Fruit fly (Drosophila melanogaster) whole organism, embryonic: ENCODE results near the gene CG11698.
A peak's percentile ranks its signal among the peaks of the same experiment; 100 is the strongest.

ENCODE experiments used
- Atf6 ChIP-seq: fragments of 200-800 bp; sonication (Bioruptor generic); IDR thresholded peaks from 2 replicates; pipeline ENCODE4 v1.3.6; 2022; ENCODE audit warnings: missing biosample characterization, missing genetic modification characterization
- Bdp1 ChIP-seq: fragments of 200-800 bp; sonication (Bioruptor generic); optimal IDR thresholded peaks from 3 replicates; lab custom pipeline; 2016; ENCODE audit warnings: missing biosample characterization, missing genetic modification characterization
- CG1024 ChIP-seq: fragments of 200-800 bp; sonication (Bioruptor generic); IDR thresholded peaks from 2 replicates; pipeline ENCODE4 v1.3.6; 2022; ENCODE audit warnings: missing biosample characterization, missing genetic modification characterization
- CG11695 ChIP-seq: fragments of 200-800 bp; sonication (Bioruptor generic); IDR thresholded peaks from 3 replicates; pipeline ENCODE4 v1.3.6; 2022; ENCODE audit warnings: missing biosample characterization, missing genetic modification characterization
- CG13894 ChIP-seq: fragments of 200-800 bp; sonication (Bioruptor generic); optimal IDR thresholded peaks from 3 replicates; lab custom pipeline; 2018; ENCODE audit warnings: missing biosample characterization, mild to moderate bottlenecking, missing genetic modification characterization, moderate library complexity
- CG15011 ChIP-seq: fragments of 200-800 bp; sonication (Bioruptor generic); optimal IDR thresholded peaks from 3 replicates; lab custom pipeline; 2018; ENCODE audit warnings: missing biosample characterization, mild to moderate bottlenecking, missing genetic modification characterization
- CG15479 ChIP-seq: fragments of 200-800 bp; sonication (Bioruptor generic); optimal IDR thresholded peaks from 3 replicates; lab custom pipeline; 2019; ENCODE audit warnings: missing biosample characterization, mild to moderate bottlenecking, missing genetic modification characterization, moderate library complexity
- CG16779 ChIP-seq: fragments of 200-800 bp; sonication (Bioruptor generic); IDR thresholded peaks from 2 replicates; pipeline ENCODE4 v1.3.6; 2022; ENCODE audit warnings: missing biosample characterization, missing genetic modification characterization
- CG17361 ChIP-seq: fragments of 200-800 bp; sonication (Bioruptor generic); IDR thresholded peaks from 3 replicates; pipeline ENCODE4 v1.3.6; 2022; ENCODE audit warnings: missing biosample characterization, missing genetic modification characterization
- CG1792 ChIP-seq: fragments of 200-800 bp; sonication (Bioruptor generic); optimal IDR thresholded peaks from 2 replicates; lab custom pipeline; 2016; ENCODE audit warnings: missing biosample characterization, missing genetic modification characterization
- CG2120 ChIP-seq: fragments of 200-800 bp; sonication (Bioruptor generic); optimal IDR thresholded peaks from 3 replicates; lab custom pipeline; 2016; ENCODE audit warnings: missing biosample characterization, missing genetic modification characterization
- CG2129 ChIP-seq: fragments of 200-800 bp; sonication (Bioruptor generic); IDR thresholded peaks from 2 replicates; pipeline ENCODE4 v1.3.6; 2022; ENCODE audit warnings: missing biosample characterization, missing genetic modification characterization; ENCODE audit not compliant: partially characterized antibody
- CG30431 ChIP-seq: fragments of 200-800 bp; sonication (Bioruptor generic); optimal IDR thresholded peaks from 2 replicates; lab custom pipeline; 2017; ENCODE audit warnings: missing biosample characterization, missing genetic modification characterization
- CG3065 ChIP-seq: fragments of 200-800 bp; sonication (Bioruptor generic); optimal IDR thresholded peaks from 2 replicates; lab custom pipeline; 2016; ENCODE audit warnings: missing biosample characterization, missing genetic modification characterization
- CG3163 ChIP-seq: fragments of 200-800 bp; sonication (Bioruptor generic); optimal IDR thresholded peaks from 3 replicates; lab custom pipeline; 2016; ENCODE audit warnings: missing biosample characterization, missing genetic modification characterization
- CG3281 ChIP-seq: fragments of 200-800 bp; sonication (Bioruptor generic); optimal IDR thresholded peaks from 3 replicates; lab custom pipeline; 2017; ENCODE audit warnings: missing biosample characterization, mild to moderate bottlenecking, missing genetic modification characterization
- CG3838 ChIP-seq: fragments of 200-800 bp; sonication (Bioruptor generic); optimal IDR thresholded peaks from 3 replicates; lab custom pipeline; 2016; ENCODE audit warnings: missing biosample characterization, missing genetic modification characterization
- CG3995 ChIP-seq: fragments of 200-800 bp; sonication (Bioruptor generic); optimal IDR thresholded peaks from 3 replicates; lab custom pipeline; 2016; ENCODE audit warnings: missing biosample characterization, missing genetic modification characterization
- CG4328 ChIP-seq: fragments of 200-800 bp; sonication (Bioruptor generic); optimal IDR thresholded peaks from 3 replicates; lab custom pipeline; 2017; ENCODE audit warnings: missing biosample characterization, missing genetic modification reagents, missing genetic modification characterization
- CG4730 ChIP-seq: fragments of 200-800 bp; sonication (Bioruptor generic); IDR thresholded peaks from 2 replicates; pipeline ENCODE4 v1.3.6; 2022; ENCODE audit warnings: missing biosample characterization, missing genetic modification characterization
- CG6175 ChIP-seq: fragments of 200-800 bp; sonication (Bioruptor generic); IDR thresholded peaks from 3 replicates; pipeline ENCODE4 v1.3.6; 2022; ENCODE audit warnings: missing biosample characterization, missing genetic modification characterization
- CG7745 ChIP-seq: fragments of 200-800 bp; sonication (Bioruptor generic); optimal IDR thresholded peaks from 2 replicates; lab custom pipeline; 2018; ENCODE audit warnings: missing biosample characterization, mild to moderate bottlenecking, missing genetic modification characterization, moderate library complexity
- CG9727 ChIP-seq: fragments of 200-800 bp; sonication (Bioruptor generic); optimal IDR thresholded peaks from 3 replicates; lab custom pipeline; 2017; ENCODE audit warnings: missing biosample characterization, mild to moderate bottlenecking, missing genetic modification characterization
- D19B ChIP-seq: fragments of 200-800 bp; sonication (Bioruptor generic); optimal IDR thresholded peaks from 2 replicates; lab custom pipeline; 2017; ENCODE audit warnings: missing biosample characterization, mild to moderate bottlenecking, missing genetic modification characterization
- Ets97D ChIP-seq: fragments of 200-800 bp; sonication (Bioruptor generic); optimal IDR thresholded peaks from 3 replicates; lab custom pipeline; 2016; ENCODE audit warnings: missing biosample characterization, missing genetic modification characterization
- Fer2 ChIP-seq: fragments of 200-800 bp; sonication (Bioruptor generic); optimal IDR thresholded peaks from 2 replicates; lab custom pipeline; 2018; ENCODE audit warnings: missing biosample characterization, mild to moderate bottlenecking, missing genetic modification characterization, moderate library complexity
- Hey ChIP-seq: fragments of 200-800 bp; sonication (Bioruptor generic); optimal IDR thresholded peaks from 3 replicates; lab custom pipeline; 2018; ENCODE audit warnings: missing biosample characterization, mild to moderate bottlenecking, missing genetic modification characterization
- Kr ChIP-seq: fragments of 200-800 bp; sonication (Bioruptor generic); optimal IDR thresholded peaks from 2 replicates; lab custom pipeline; 2017; ENCODE audit warnings: missing biosample characterization, mild to moderate bottlenecking, missing genetic modification characterization
- NC2β ChIP-seq: fragments of 200-800 bp; sonication (Bioruptor generic); optimal IDR thresholded peaks from 2 replicates; lab custom pipeline; 2016; ENCODE audit warnings: missing biosample characterization, missing genetic modification characterization
- Oaz ChIP-seq: fragments of 200-800 bp; sonication (Bioruptor generic); IDR thresholded peaks from 2 replicates; pipeline ENCODE4 v1.3.6; 2022; ENCODE audit warnings: missing biosample characterization, missing genetic modification characterization
- Trl ChIP-seq, 3 experiments: fragments of >200 bp in 2 of 3; fragments of 200-800 bp in 1 of 3; sonication (Bioruptor generic) in 1 of 3; optimal IDR thresholded peaks; 2 replicates in 1 of 3; 3 replicates in 2 of 3; lab custom pipeline; 2016 to 2017; ENCODE audit warnings: missing biosample characterization in 1 of 3, missing genetic modification characterization in 1 of 3
- abd-A ChIP-seq: fragments of 200-800 bp; sonication (Bioruptor generic); optimal IDR thresholded peaks from 3 replicates; lab custom pipeline; 2019; ENCODE audit warnings: missing biosample characterization, mild to moderate bottlenecking, missing genetic modification characterization, moderate library complexity
- chif ChIP-seq, 2 experiments: fragments of 200-800 bp; sonication (Bioruptor generic); optimal IDR thresholded peaks; 3 replicates each; lab custom pipeline; 2016; ENCODE audit warnings: missing biosample characterization in 2 of 2, missing genetic modification characterization in 2 of 2
- dati ChIP-seq: fragments of 200-800 bp; sonication (Bioruptor generic); IDR thresholded peaks from 2 replicates; pipeline ENCODE4 v1.3.6; 2022; ENCODE audit warnings: missing biosample characterization, missing genetic modification characterization
- dmrt11E ChIP-seq: fragments of 200-800 bp; sonication (Bioruptor generic); optimal IDR thresholded peaks from 3 replicates; lab custom pipeline; 2018; ENCODE audit warnings: missing biosample characterization, mild to moderate bottlenecking, missing genetic modification characterization, moderate library complexity
- emc ChIP-seq: fragments of 200-800 bp; sonication (Bioruptor generic); optimal IDR thresholded peaks from 2 replicates; lab custom pipeline; 2016; ENCODE audit warnings: missing biosample characterization, missing genetic modification characterization
- gem ChIP-seq: fragments of 200-800 bp; sonication (Bioruptor generic); optimal IDR thresholded peaks from 2 replicates; lab custom pipeline; 2019; ENCODE audit warnings: missing biosample characterization, mild to moderate bottlenecking, missing genetic modification characterization, moderate library complexity
- hb ChIP-seq: fragments of 200-800 bp; sonication (Bioruptor generic); IDR thresholded peaks from 3 replicates; pipeline ENCODE4 v1.3.6; 2022; ENCODE audit warnings: missing biosample characterization, missing genetic modification characterization; ENCODE audit not compliant: partially characterized antibody
- ind ChIP-seq: fragments of 200-800 bp; sonication (Bioruptor generic); optimal IDR thresholded peaks from 3 replicates; lab custom pipeline; 2016; ENCODE audit warnings: missing biosample characterization, missing genetic modification characterization
- jing ChIP-seq: fragments of 200-800 bp; sonication (Bioruptor generic); optimal IDR thresholded peaks from 2 replicates; lab custom pipeline; 2018; ENCODE audit warnings: missing biosample characterization, mild to moderate bottlenecking, missing genetic modification characterization
- kay ChIP-seq: fragments of 200-800 bp; sonication (Bioruptor generic); optimal IDR thresholded peaks from 2 replicates; lab custom pipeline; 2016; ENCODE audit warnings: missing biosample characterization, missing genetic modification characterization
- lbe ChIP-seq: fragments of 200-800 bp; sonication (Bioruptor generic); optimal IDR thresholded peaks from 2 replicates; lab custom pipeline; 2016; ENCODE audit warnings: missing biosample characterization, mild to moderate bottlenecking, missing genetic modification characterization
- nerfin-2 ChIP-seq: fragments of 200-800 bp; sonication (Bioruptor generic); IDR thresholded peaks from 2 replicates; pipeline ENCODE4 v1.3.6; 2022; ENCODE audit warnings: missing biosample characterization, missing genetic modification characterization; ENCODE audit not compliant: partially characterized antibody
- prd ChIP-seq, 3 experiments: fragments of >200 bp in 2 of 3; fragments of 200-800 bp in 1 of 3; sonication (Bioruptor generic) in 1 of 3; optimal IDR thresholded peaks in 2 of 3; IDR thresholded peaks in 1 of 3; 2 replicates in 2 of 3; 3 replicates in 1 of 3; pipeline versions ENCODE4 v1.3.6 to Lab custom; 2017 to 2022; ENCODE audit warnings: missing biosample characterization in 1 of 3, missing genetic modification characterization in 1 of 3
- sd ChIP-seq: fragments of 200-800 bp; sonication (Bioruptor generic); optimal IDR thresholded peaks from 3 replicates; lab custom pipeline; 2018; ENCODE audit warnings: missing biosample characterization, mild to moderate bottlenecking, missing genetic modification characterization, moderate library complexity
- sim ChIP-seq: fragments of 200-800 bp; sonication (Bioruptor generic); IDR thresholded peaks from 2 replicates; pipeline ENCODE4 v1.3.6; 2022; ENCODE audit warnings: missing biosample characterization, missing genetic modification characterization
- sob ChIP-seq: fragments of 200-800 bp; sonication (Bioruptor generic); IDR thresholded peaks from 2 replicates; pipeline ENCODE4 v1.3.6; 2022; ENCODE audit warnings: missing biosample characterization, missing genetic modification characterization
- tx ChIP-seq: fragments of 200-800 bp; sonication (Bioruptor generic); optimal IDR thresholded peaks from 2 replicates; lab custom pipeline; 2016; ENCODE audit warnings: missing biosample characterization, missing genetic modification characterization

CG11698 gene

dm6 chr3R:8264302-8265080 lies 47.5 kb upstream of the CG11698 start, which contains the start of the genes RPA1 and Mcm2 (continued):
- TF ChIP-seq nerfin-2 (GFP tag; lab: Robert Waterston, UW), result no peak
- TF ChIP-seq CG9727 (GFP tag; lab: Kevin White, UChicago), result peak; percentile 82
- TF ChIP-seq emc (GFP tag; lab: Kevin White, UChicago), result no peak
- TF ChIP-seq CG2129 (GFP tag; lab: Robert Waterston, UW), result no peak
- 0 out of 2 replicates have a peak, but pooled peaks have one; percentile 23 for TF ChIP-seq dati (GFP tag; lab: Robert Waterston, UW)
- no peak for TF ChIP-seq CG7745 (tag; lab: Kevin White, UChicago)
- no peak for TF ChIP-seq sd
- TF ChIP-seq Oaz (GFP tag; lab: Robert Waterston, UW), result 0 out of 2 replicates have a peak, but pooled peaks have one; percentile 29
- no peak for TF ChIP-seq CG3065 (GFP tag; lab: Kevin White, UChicago)
- TF ChIP-seq Ets97D, result peak; percentile 24
- TF ChIP-seq tx, result peak; percentile 10
- peak; percentile 58 for TF ChIP-seq Fer2 (tag; lab: Kevin White, UChicago)
- TF ChIP-seq abd-A (tag; lab: Kevin White, UChicago), result no peak
- TF ChIP-seq Atf6 (GFP tag; lab: Robert Waterston, UW), result peak; percentile 50; the same call in 1 of the 2 replicates
- TF ChIP-seq CG15011, result no peak
- TF ChIP-seq Kr, result no peak
- TF ChIP-seq Trl (optimal IDR thresholded peaks at IDR 0.05; lab: Kevin White, UChicago), result no peak
- peak; percentile 64 for TF ChIP-seq Trl (GFP tag; optimal IDR thresholded peaks at IDR 0.05; lab: Kevin White, UChicago)
- TF ChIP-seq kay (GFP tag; lab: Kevin White, UChicago), result peak; percentile 47
- 0 out of 2 replicates have a peak, but pooled peaks have one; percentile 24 for TF ChIP-seq CG16779 (GFP tag; lab: Robert Waterston, UW)
- peak in 1 of 2 experiments; percentile 66 for TF ChIP-seq chif (GFP tag; optimal IDR thresholded peaks at IDR 0.05; lab: Kevin White, UChicago)
- TF ChIP-seq NC2β (GFP tag; lab: Kevin White, UChicago), result no peak
- peak; percentile 72 for TF ChIP-seq sob
- peak; percentile 67 for TF ChIP-seq D19B (GFP tag; lab: Kevin White, UChicago)
- TF ChIP-seq Hey (tag; lab: Kevin White, UChicago), result no peak
- no peak for TF ChIP-seq sim (GFP tag; lab: Robert Waterston, UW)
- no peak for TF ChIP-seq Bdp1
- TF ChIP-seq CG13894, result peak; percentile 44
- TF ChIP-seq prd (optimal IDR thresholded peaks at IDR 0.05; lab: Kevin White, UChicago), result no peak
- TF ChIP-seq prd (GFP tag; IDR thresholded peaks at IDR 0.05; lab: Robert Waterston, UW), result peak; percentile 88
- TF ChIP-seq CG17361 (GFP tag; lab: Robert Waterston, UW), result peak; percentile 95
- peak; percentile 87 for TF ChIP-seq ind (GFP tag; lab: Kevin White, UChicago)
- TF ChIP-seq CG1024, result peak; percentile 35
- peak; percentile 60; the same call in 1 of the 3 replicates for TF ChIP-seq CG11695 (GFP tag; lab: Robert Waterston, UW)
- TF ChIP-seq gem (tag; lab: Kevin White, UChicago), result peak; percentile 84
- TF ChIP-seq jing (GFP tag; lab: Kevin White, UChicago), result no peak
- peak; percentile 32 for TF ChIP-seq CG1792 (GFP tag; lab: Kevin White, UChicago)
- TF ChIP-seq lbe (GFP tag; lab: Kevin White, UChicago), result peak; percentile 49
- TF ChIP-seq CG3995, result peak; percentile 67
- peak; percentile 78 for TF ChIP-seq dmrt11E (tag; lab: Kevin White, UChicago)
- TF ChIP-seq CG15479, result no peak
- peak; percentile 67; the same call in 2 of the 3 replicates for TF ChIP-seq CG6175
- TF ChIP-seq CG2120 (GFP tag; lab: Kevin White, UChicago), result peak; percentile 85
- TF ChIP-seq CG4328 (GFP tag; lab: Kevin White, UChicago), result peak; percentile 83
- TF ChIP-seq hb (GFP tag; lab: Robert Waterston, UW), result no peak
- TF ChIP-seq CG3163 (GFP tag; lab: Kevin White, UChicago), result peak; percentile 22
- TF ChIP-seq CG3838, result no peak
- peak; percentile 69 for TF ChIP-seq CG30431
- TF ChIP-seq CG4730 (GFP tag; lab: Robert Waterston, UW), result peak; percentile 49
- peak; percentile 76 for TF ChIP-seq CG3281 (GFP tag; lab: Kevin White, UChicago)
